Worm (Caenorhabditis elegans) whole organism, L3 larva: ENCODE results near the gene egl-18.

Experiments
- ama-1 ChIP-seq: fragments of 150-350 bp; optimal IDR thresholded peaks from 2 replicates; lab custom pipeline; 2018
- egl-5 ChIP-seq: fragments of 150-350 bp; optimal IDR thresholded peaks from 2 replicates; lab custom pipeline; 2017; ENCODE audit warnings: missing biosample characterization, missing genetic modification reagents, missing genetic modification characterization, inconsistent platforms
- fkh-10 ChIP-seq: sonication (generic microtip); optimal IDR thresholded peaks from 2 replicates; lab custom pipeline; 2017; ENCODE audit warnings: missing biosample characterization, missing genetic modification reagents, missing genetic modification characterization
- fos-1 ChIP-seq: fragments of 150-350 bp; optimal IDR thresholded peaks from 2 replicates; lab custom pipeline; 2014; ENCODE audit warnings: missing biosample characterization, missing genetic modification characterization
- mdl-1 ChIP-seq: fragments of 150-350 bp; optimal IDR thresholded peaks from 2 replicates; lab custom pipeline; 2014; ENCODE audit warnings: missing biosample characterization, missing genetic modification characterization
- nhr-237 ChIP-seq: fragments of 150-350 bp; optimal IDR thresholded peaks from 2 replicates; lab custom pipeline; 2014; ENCODE audit warnings: missing biosample characterization, missing genetic modification characterization
- nhr-25 ChIP-seq: sonication (generic microtip); optimal IDR thresholded peaks from 2 replicates; lab custom pipeline; 2017; ENCODE audit warnings: missing biosample characterization, missing genetic modification characterization
- nhr-28 ChIP-seq: fragments of 150-350 bp; optimal IDR thresholded peaks from 2 replicates; lab custom pipeline; 2014; ENCODE audit warnings: missing biosample characterization, missing genetic modification characterization
- skn-1 ChIP-seq: fragments of 150-350 bp; optimal IDR thresholded peaks from 2 replicates; lab custom pipeline; 2014; ENCODE audit warnings: missing biosample characterization, missing genetic modification characterization
- zag-1 ChIP-seq: fragments of 150-350 bp; optimal IDR thresholded peaks from 2 replicates; lab custom pipeline; 2014; ENCODE audit warnings: missing biosample characterization, missing genetic modification characterization

DNA sequence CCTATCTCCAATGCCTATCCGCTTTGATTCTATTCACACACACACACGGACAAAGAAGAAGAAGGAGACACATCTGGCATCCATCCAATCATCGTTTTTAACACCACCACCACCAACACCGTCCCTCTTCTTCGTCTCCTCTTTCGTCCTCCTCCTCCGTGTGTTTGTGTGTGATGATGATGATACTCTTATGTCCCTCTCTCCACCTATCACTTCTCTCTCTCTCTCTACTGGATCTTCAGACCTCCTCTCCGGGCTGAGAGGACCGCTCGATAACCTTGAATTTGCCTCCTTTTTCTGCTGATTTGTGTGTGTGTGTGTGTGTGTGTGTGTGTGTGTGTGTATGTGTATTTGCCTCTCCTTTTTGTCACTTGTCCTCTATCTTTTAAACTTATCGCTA, 1.2 kb upstream of the egl-18 start:
- TF ChIP-seq mdl-1 (tag; lab: Kevin White, UChicago) (no peak), ama-1 (lab: Kevin White, UChicago) (no peak), nhr-237 (no peak), skn-1 (tag; lab: Kevin White, UChicago) (no peak), nhr-25 (tag; lab: Kevin White, UChicago) (no peak), fkh-10 (no peak), nhr-28 (tag; lab: Kevin White, UChicago) (no peak), zag-1 (tag; lab: Kevin White, UChicago) (no peak), egl-5 (tag; lab: Kevin White, UChicago) (no peak), fos-1 (tag; lab: Kevin White, UChicago) (no peak)
